Worm (Caenorhabditis elegans): Measurements from ENCODE around the gene Y1A5A.1.

The Y1A5A.1 gene

DNA sequence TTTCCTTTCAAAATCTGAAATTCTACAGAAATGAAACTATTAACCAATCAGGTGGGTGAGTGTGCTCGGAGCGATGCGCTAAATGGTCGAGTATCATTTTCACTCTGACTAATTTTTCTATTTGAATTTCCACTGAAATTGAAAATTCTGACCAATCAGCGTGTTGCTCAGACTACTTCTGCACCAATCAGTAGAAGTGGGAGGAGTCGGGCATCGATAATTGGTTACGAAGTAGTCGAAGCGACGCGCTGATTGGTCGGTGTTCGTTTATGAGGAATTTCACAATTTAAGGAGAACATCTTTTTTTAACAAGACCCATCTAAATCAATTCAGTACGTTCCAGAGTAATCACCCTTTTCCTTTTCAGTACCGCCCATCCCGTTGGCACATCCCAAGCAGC, 22.7 kb upstream of the Y1A5A.1 start:
- TF ChIP-seq nfya-1 (tag; optimal IDR thresholded peaks at IDR 0.05; ENCODE audit: insufficient read depth) (peak; percentile 86), lin-15B (tag; optimal IDR thresholded peaks at IDR 0.05) (no peak)

DNA sequence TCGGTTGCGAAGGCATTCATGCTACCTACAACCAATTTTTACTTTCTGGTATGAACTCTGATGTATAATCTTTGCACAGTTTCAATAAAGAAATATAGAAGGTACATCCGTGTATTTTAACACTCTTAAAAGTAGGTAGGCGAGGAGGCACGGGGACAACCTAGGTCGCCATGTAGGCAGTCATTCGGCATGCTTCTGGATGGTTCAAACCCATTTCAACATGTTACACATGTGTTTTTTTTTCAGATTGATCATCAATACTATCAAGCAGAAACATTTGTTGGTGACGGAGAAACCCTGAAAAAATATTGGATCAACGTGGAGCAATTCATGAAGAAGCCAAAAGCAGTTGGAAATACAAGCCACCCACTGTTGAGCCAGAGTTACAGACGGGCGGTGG, 20.6 kb upstream of the Y1A5A.1 start:
- TF ChIP-seq nhr-77 (tag; optimal IDR thresholded peaks at IDR 0.05) (no peak), ztf-4 (tag; optimal IDR thresholded peaks at IDR 0.05) (no peak), tbx-2 (tag; optimal IDR thresholded peaks at IDR 0.05) (no peak), ceh-16 (tag; optimal IDR thresholded peaks at IDR 0.05) (no peak), nhr-25 (tag; optimal IDR thresholded peaks at IDR 0.05) (no peak), egl-5 (tag; optimal IDR thresholded peaks at IDR 0.05) (no peak)

DNA sequence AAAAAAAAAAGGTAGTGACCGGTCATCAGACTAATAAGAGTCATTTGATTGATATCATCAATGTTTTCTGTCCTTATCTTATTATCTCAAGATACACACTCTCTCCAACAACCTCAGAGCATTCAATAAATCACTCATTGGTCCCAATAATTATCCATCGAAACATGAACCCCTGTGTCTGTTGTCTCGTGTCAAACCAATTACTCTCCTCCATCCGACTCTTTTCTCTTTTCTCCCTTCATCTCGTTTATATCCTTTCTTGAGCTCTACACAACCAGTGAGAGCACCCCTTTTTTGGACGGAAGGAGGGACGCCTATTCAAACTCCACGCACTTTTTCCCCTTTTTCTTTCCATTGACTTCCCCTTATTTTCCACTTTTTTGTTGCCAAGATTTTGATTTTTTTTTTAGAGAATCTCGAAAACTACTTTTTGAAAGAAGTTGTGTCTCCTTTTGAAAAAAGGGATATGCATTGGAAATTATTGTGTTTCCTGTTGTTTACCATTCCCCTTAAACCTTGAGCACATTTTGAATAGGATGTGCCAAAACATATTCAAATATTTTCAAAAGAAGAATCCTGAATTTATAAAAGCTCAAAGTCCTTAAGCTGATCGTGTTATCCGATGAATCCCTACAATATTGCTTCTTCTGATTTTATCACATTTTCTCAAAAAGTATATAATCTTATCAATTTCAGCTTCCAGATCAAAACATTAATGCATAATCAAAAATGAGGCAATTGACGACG, 19.2 kb upstream of the Y1A5A.1 start, which contains the start of gene pxd-1:
Gene pxd-1 (plus strand): TSS at position 697 of the 747 bp plus-strand sequence.
- no peak for TF ChIP-seq lin-15B (tag; optimal IDR thresholded peaks at IDR 0.05)
- TF ChIP-seq nfya-1 (tag; optimal IDR thresholded peaks at IDR 0.05; ENCODE audit: insufficient read depth) = peak; percentile 57
- TF ChIP-seq fkh-10 (GFP tag; optimal IDR thresholded peaks at IDR 0.05) = peak; percentile 70
- peak; percentile 19 for TF ChIP-seq egl-5 (tag; optimal IDR thresholded peaks at IDR 0.05)
- TF ChIP-seq lin-39 (tag; optimal IDR thresholded peaks at IDR 0.05) = peak; percentile 24

DNA sequence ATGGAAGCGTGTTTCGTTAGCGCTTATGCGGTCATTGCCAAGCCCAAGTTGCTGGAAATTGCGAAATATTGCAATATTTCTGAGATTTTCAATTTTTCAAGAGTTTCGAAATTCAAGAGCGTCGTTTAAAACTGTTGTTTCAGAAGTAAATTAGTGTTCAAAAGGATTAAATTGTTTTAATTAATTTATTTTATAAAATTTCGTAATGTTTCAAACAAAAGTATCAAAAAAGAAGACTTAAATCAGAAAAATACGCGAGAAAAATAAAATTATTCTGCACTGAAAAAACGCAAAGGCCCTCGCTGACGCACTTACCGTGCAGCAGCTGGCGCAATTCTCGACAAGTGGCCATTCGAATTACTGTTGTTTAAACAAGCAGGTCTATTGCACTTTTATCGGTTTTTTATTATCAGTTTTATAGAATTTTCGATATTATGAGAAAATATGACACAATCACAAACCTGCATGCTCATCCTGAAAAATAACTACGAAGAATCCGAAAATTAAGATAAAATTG, 17.7 kb upstream of the Y1A5A.1 start, which contains the start of gene tif-1A:
Gene tif-1A (minus strand): TSS at position 51 of the 517 bp plus-strand sequence.
- peak; percentile 68 for TF ChIP-seq R02D3.7 (tag; optimal IDR thresholded peaks at IDR 0.05)
- no peak for TF ChIP-seq unc-39 (tag; optimal IDR thresholded peaks at IDR 0.05)
- no peak for TF ChIP-seq ceh-9 (tag; optimal IDR thresholded peaks at IDR 0.05)
- TF ChIP-seq egl-27 (tag; optimal IDR thresholded peaks at IDR 0.05) = no peak
- TF ChIP-seq nhr-43 (tag; optimal IDR thresholded peaks at IDR 0.05; ENCODE audit: poor library complexity, severe bottlenecking) = peak; percentile 54
- peak; percentile 95 for TF ChIP-seq pqm-1 (tag; optimal IDR thresholded peaks at IDR 0.05)
- no peak for TF ChIP-seq nhr-76 (tag; optimal IDR thresholded peaks at IDR 0.05)
- TF ChIP-seq nhr-25 (tag; optimal IDR thresholded peaks at IDR 0.05) = peak; percentile 66
- no peak for TF ChIP-seq nhr-237 (tag; optimal IDR thresholded peaks at IDR 0.05)
- peak; percentile 83 for TF ChIP-seq lsy-12 (tag; optimal IDR thresholded peaks at IDR 0.05)
- TF ChIP-seq lin-15B (tag; optimal IDR thresholded peaks at IDR 0.05) = peak; percentile 78
- peak; percentile 19 for TF ChIP-seq egl-5 (tag; optimal IDR thresholded peaks at IDR 0.05)
- TF ChIP-seq nhr-12 (tag; optimal IDR thresholded peaks at IDR 0.05) = no peak
- no peak for TF ChIP-seq aly-2 (tag; optimal IDR thresholded peaks at IDR 0.05)
- TF ChIP-seq skn-1 (tag; optimal IDR thresholded peaks at IDR 0.05) = peak; percentile 76
- TF ChIP-seq snpc-4 (tag; optimal IDR thresholded peaks at IDR 0.05) = peak; percentile 82
- no peak for TF ChIP-seq daf-12 (tag; optimal IDR thresholded peaks at IDR 0.05)
- TF ChIP-seq unc-62 (GFP tag; optimal IDR thresholded peaks at IDR 0.05) = no peak
- no peak for TF ChIP-seq ztf-11 (tag; optimal IDR thresholded peaks at IDR 0.05)
- no peak for TF ChIP-seq nhr-11 (tag; optimal IDR thresholded peaks at IDR 0.05)
- TF ChIP-seq nfya-1 (tag; optimal IDR thresholded peaks at IDR 0.05; ENCODE audit: insufficient read depth) = peak; percentile 85
- TF ChIP-seq mdl-1 (tag; optimal IDR thresholded peaks at IDR 0.05) = no peak
- TF ChIP-seq elt-1 (tag; optimal IDR thresholded peaks at IDR 0.05) = no peak
- TF ChIP-seq nhr-77 (tag; optimal IDR thresholded peaks at IDR 0.05) = peak; percentile 52
- TF ChIP-seq mml-1 (tag; optimal IDR thresholded peaks at IDR 0.05) = no peak
- TF ChIP-seq eor-1 (tag; optimal IDR thresholded peaks at IDR 0.05) = no peak
- peak; percentile 84 for TF ChIP-seq nhr-23 (tag; optimal IDR thresholded peaks at IDR 0.05)
- no peak for TF ChIP-seq fos-1 (tag; optimal IDR thresholded peaks at IDR 0.05)
- peak; percentile 90 for TF ChIP-seq elt-2 (tag; optimal IDR thresholded peaks at IDR 0.05)
- no peak for TF ChIP-seq fkh-2 (tag; optimal IDR thresholded peaks at IDR 0.05)
- peak; percentile 65 for TF ChIP-seq tbx-2 (tag; optimal IDR thresholded peaks at IDR 0.05)
- no peak for TF ChIP-seq zag-1 (tag; optimal IDR thresholded peaks at IDR 0.05)
- TF ChIP-seq sea-2 (GFP tag; optimal IDR thresholded peaks at IDR 0.05) = peak; percentile 21
- no peak for TF ChIP-seq elt-3 (tag; optimal IDR thresholded peaks at IDR 0.05)
- TF ChIP-seq ztf-4 (tag; optimal IDR thresholded peaks at IDR 0.05) = no peak
- TF ChIP-seq ceh-82 (tag; optimal IDR thresholded peaks at IDR 0.05) = no peak
- no peak for TF ChIP-seq ZK546.5 (tag; optimal IDR thresholded peaks at IDR 0.05)
- peak; percentile 82 for TF ChIP-seq jun-1 (tag; optimal IDR thresholded peaks at IDR 0.05)
- peak; percentile 61 for TF ChIP-seq ama-1 (optimal IDR thresholded peaks at IDR 0.05)
- peak; percentile 88 for TF ChIP-seq hmg-11 (tag; optimal IDR thresholded peaks at IDR 0.05)
- peak; percentile 68 for TF ChIP-seq lin-39 (tag; optimal IDR thresholded peaks at IDR 0.05)
- no peak for TF ChIP-seq fkh-10 (GFP tag; optimal IDR thresholded peaks at IDR 0.05)
- peak; percentile 96 for TF ChIP-seq pha-4 (tag; optimal IDR thresholded peaks at IDR 0.05)
- TF ChIP-seq nhr-28 (tag; optimal IDR thresholded peaks at IDR 0.05) = no peak
